Fruit fly (Drosophila melanogaster) whole organism, prepupa: ENCODE results near the gene CG46463.

ENCODE experiments used
- Blimp-1 ChIP-seq: fragments of 200-800 bp; sonication (Bioruptor generic); optimal IDR thresholded peaks from 3 replicates; lab custom pipeline; 2017; ENCODE audit warnings: missing biosample characterization, missing genetic modification characterization, mild to moderate bottlenecking, moderate library complexity, missing genetic modification reagents
- CG10631 ChIP-seq: fragments of 200-800 bp; sonication (Bioruptor generic); optimal IDR thresholded peaks from 2 replicates; lab custom pipeline; 2016; ENCODE audit warnings: missing biosample characterization, missing genetic modification characterization
- CG10669 ChIP-seq: fragments of 200-800 bp; sonication (Bioruptor generic); optimal IDR thresholded peaks from 3 replicates; lab custom pipeline; 2018; ENCODE audit warnings: missing biosample characterization, mild to moderate bottlenecking, missing genetic modification characterization, moderate library complexity
- CG11294 ChIP-seq: fragments of 200-800 bp; sonication (Bioruptor generic); IDR thresholded peaks from 2 replicates; pipeline ENCODE4 v1.3.6; 2022; ENCODE audit warnings: missing biosample characterization, missing genetic modification characterization
- CG11762 ChIP-seq: fragments of 200-800 bp; sonication (Bioruptor generic); optimal IDR thresholded peaks from 3 replicates; lab custom pipeline; 2016; ENCODE audit warnings: missing biosample characterization, missing genetic modification characterization; ENCODE audit not compliant: insufficient read depth
- CG1621 ChIP-seq: fragments of 200-800 bp; sonication (Bioruptor generic); optimal IDR thresholded peaks from 3 replicates; lab custom pipeline; 2018; ENCODE audit warnings: missing biosample characterization, mild to moderate bottlenecking, missing genetic modification characterization
- CG16779 ChIP-seq: fragments of 200-800 bp; sonication (Bioruptor generic); optimal IDR thresholded peaks from 3 replicates; lab custom pipeline; 2017; ENCODE audit warnings: missing biosample characterization, mild to moderate bottlenecking, missing genetic modification characterization
- CG3032 ChIP-seq: fragments of 200-800 bp; optimal IDR thresholded peaks from 2 replicates; lab custom pipeline; 2019; ENCODE audit warnings: missing biosample characterization, mild to moderate bottlenecking, missing genetic modification characterization, moderate library complexity
- CG31627 ChIP-seq: fragments of 200-800 bp; sonication (Bioruptor generic); optimal IDR thresholded peaks from 3 replicates; lab custom pipeline; 2016; ENCODE audit warnings: missing biosample characterization, missing genetic modification characterization
- CG32006 ChIP-seq: fragments of 200-800 bp; sonication (Bioruptor generic); optimal IDR thresholded peaks from 3 replicates; lab custom pipeline; 2017; ENCODE audit warnings: missing biosample characterization, mild to moderate bottlenecking, missing genetic modification characterization
- CG34406 ChIP-seq: fragments of 200-800 bp; sonication (Bioruptor generic); optimal IDR thresholded peaks from 3 replicates; lab custom pipeline; 2016; ENCODE audit warnings: missing biosample characterization, missing genetic modification characterization
- CG4318 ChIP-seq: fragments of 200-800 bp; sonication (Bioruptor generic); optimal IDR thresholded peaks from 3 replicates; lab custom pipeline; 2017; ENCODE audit warnings: missing biosample characterization, mild to moderate bottlenecking, missing genetic modification characterization
- CG6163 ChIP-seq: fragments of 200-800 bp; sonication (Bioruptor generic); IDR thresholded peaks from 3 replicates; pipeline ENCODE4 v1.3.6; 2022; ENCODE audit warnings: missing biosample characterization, missing genetic modification characterization
- CG6276 ChIP-seq: fragments of 200-800 bp; sonication (Bioruptor generic); optimal IDR thresholded peaks from 2 replicates; lab custom pipeline; 2017; ENCODE audit warnings: missing biosample characterization, mild to moderate bottlenecking, missing genetic modification characterization
- CG6792 ChIP-seq: fragments of 200-800 bp; sonication (Bioruptor generic); optimal IDR thresholded peaks from 3 replicates; lab custom pipeline; 2016; ENCODE audit warnings: missing biosample characterization, missing genetic modification characterization
- CG6808 ChIP-seq: fragments of 200-800 bp; sonication (Bioruptor generic); optimal IDR thresholded peaks from 3 replicates; lab custom pipeline; 2017; ENCODE audit warnings: missing biosample characterization, missing genetic modification characterization, mild to moderate bottlenecking, moderate library complexity, missing genetic modification reagents
- CG6854 ChIP-seq: fragments of 200-800 bp; sonication (Bioruptor generic); optimal IDR thresholded peaks from 2 replicates; lab custom pipeline; 2017; ENCODE audit warnings: missing biosample characterization, mild to moderate bottlenecking, missing genetic modification characterization
- CG7368 ChIP-seq: fragments of 200-800 bp; sonication (Bioruptor generic); optimal IDR thresholded peaks from 3 replicates; lab custom pipeline; 2016; ENCODE audit warnings: missing biosample characterization, missing genetic modification characterization
- Eip75B ChIP-seq: fragments of 200-800 bp; sonication (Bioruptor generic); optimal IDR thresholded peaks from 3 replicates; lab custom pipeline; 2016; ENCODE audit warnings: missing biosample characterization, missing genetic modification characterization
- Eip78C ChIP-seq: fragments of 200-800 bp; sonication (Bioruptor generic); peaks from one replicate; lab custom pipeline; 2016; ENCODE audit warnings: missing biosample characterization, missing genetic modification characterization
- Eip93F ChIP-seq: fragments of 200-800 bp; sonication (Bioruptor generic); optimal IDR thresholded peaks from 2 replicates; lab custom pipeline; 2016; ENCODE audit warnings: missing biosample characterization, mild to moderate bottlenecking, missing genetic modification characterization
- Ets96B ChIP-seq: fragments of 200-800 bp; optimal IDR thresholded peaks from 2 replicates; lab custom pipeline; 2019; ENCODE audit warnings: missing biosample characterization, mild to moderate bottlenecking, missing genetic modification characterization, moderate library complexity
- Gug ChIP-seq: fragments of 200-800 bp; sonication (Bioruptor generic); IDR thresholded peaks from 2 replicates; pipeline ENCODE4 v1.3.6; 2022; ENCODE audit warnings: missing biosample characterization, missing genetic modification characterization
- Hr38 ChIP-seq: sonication (Bioruptor generic); optimal IDR thresholded peaks from 2 replicates; lab custom pipeline; 2016; ENCODE audit warnings: missing biosample characterization, missing genetic modification characterization
- Hr4 ChIP-seq: fragments of 200-800 bp; sonication (Bioruptor generic); optimal IDR thresholded peaks from 3 replicates; lab custom pipeline; 2016; ENCODE audit warnings: missing biosample characterization, missing genetic modification characterization
- Lpt ChIP-seq: fragments of 200-800 bp; sonication (Bioruptor generic); optimal IDR thresholded peaks from 3 replicates; lab custom pipeline; 2016; ENCODE audit warnings: missing biosample characterization, missing genetic modification characterization
- Met ChIP-seq: fragments of 200-800 bp; sonication (Bioruptor generic); optimal IDR thresholded peaks from 3 replicates; lab custom pipeline; 2016; ENCODE audit warnings: missing biosample characterization, missing genetic modification characterization
- OdsH ChIP-seq: fragments of 200-800 bp; sonication (Bioruptor generic); optimal IDR thresholded peaks from 3 replicates; lab custom pipeline; 2016; ENCODE audit warnings: missing biosample characterization, missing genetic modification characterization
- Smox ChIP-seq: fragments of 200-800 bp; sonication (Bioruptor generic); optimal IDR thresholded peaks from 3 replicates; lab custom pipeline; 2016; ENCODE audit warnings: missing biosample characterization, missing genetic modification characterization
- Sox102F ChIP-seq: fragments of 200-800 bp; sonication (Bioruptor generic); optimal IDR thresholded peaks from 2 replicates; lab custom pipeline; 2016; ENCODE audit warnings: missing biosample characterization, mild to moderate bottlenecking, missing genetic modification characterization
- Sox14 ChIP-seq: fragments of 200-800 bp; sonication (Bioruptor generic); optimal IDR thresholded peaks from 3 replicates; lab custom pipeline; 2016; ENCODE audit warnings: missing biosample characterization, missing genetic modification characterization
- Sox15 ChIP-seq: fragments of 200-800 bp; sonication (Bioruptor generic); optimal IDR thresholded peaks from 3 replicates; lab custom pipeline; 2016; ENCODE audit warnings: missing biosample characterization, missing genetic modification characterization
- acj6 ChIP-seq: fragments of 200-800 bp; sonication (Bioruptor generic); optimal IDR thresholded peaks from 3 replicates; lab custom pipeline; 2016; ENCODE audit warnings: missing biosample characterization, missing genetic modification characterization
- cyc ChIP-seq: fragments of 200-800 bp; sonication (Bioruptor generic); optimal IDR thresholded peaks from 3 replicates; lab custom pipeline; 2016; ENCODE audit warnings: missing biosample characterization, missing genetic modification characterization
- dac ChIP-seq: fragments of 200-800 bp; sonication (Bioruptor generic); optimal IDR thresholded peaks from 2 replicates; lab custom pipeline; 2017; ENCODE audit warnings: missing biosample characterization, mild to moderate bottlenecking, missing genetic modification characterization
- eg ChIP-seq: fragments of 200-800 bp; sonication (Bioruptor generic); IDR thresholded peaks from 3 replicates; pipeline ENCODE4 v1.3.6; 2022; ENCODE audit warnings: missing biosample characterization, missing genetic modification characterization
- esn ChIP-seq: fragments of 200-800 bp; sonication (Bioruptor generic); optimal IDR thresholded peaks from 2 replicates; lab custom pipeline; 2016; ENCODE audit warnings: missing biosample characterization, mild to moderate bottlenecking, missing genetic modification characterization, moderate library complexity
- fd59A ChIP-seq: fragments of 200-800 bp; sonication (Bioruptor generic); optimal IDR thresholded peaks from 2 replicates; lab custom pipeline; 2017; ENCODE audit warnings: missing biosample characterization, mild to moderate bottlenecking, missing genetic modification characterization, missing genetic modification reagents
- fd85E ChIP-seq: fragments of 200-800 bp; sonication (Bioruptor generic); optimal IDR thresholded peaks from 3 replicates; lab custom pipeline; 2016; ENCODE audit warnings: missing biosample characterization, missing genetic modification characterization
- fkh ChIP-seq: fragments of 200-800 bp; sonication (Bioruptor generic); optimal IDR thresholded peaks from 3 replicates; lab custom pipeline; 2017; ENCODE audit warnings: missing biosample characterization, mild to moderate bottlenecking, missing genetic modification characterization, moderate library complexity
- lz ChIP-seq: fragments of 200-800 bp; sonication (Bioruptor generic); optimal IDR thresholded peaks from 3 replicates; lab custom pipeline; 2016; ENCODE audit warnings: missing biosample characterization, missing genetic modification characterization
- net ChIP-seq: fragments of 200-800 bp; sonication (Bioruptor generic); optimal IDR thresholded peaks from 3 replicates; lab custom pipeline; 2016; ENCODE audit warnings: missing biosample characterization, missing genetic modification characterization
- pdm3 ChIP-seq: fragments of 200-800 bp; sonication (Bioruptor generic); optimal IDR thresholded peaks from 3 replicates; lab custom pipeline; 2016; ENCODE audit warnings: missing biosample characterization, missing genetic modification characterization
- salr ChIP-seq, 2 experiments: fragments of 200-800 bp; sonication (Bioruptor generic); optimal IDR thresholded peaks; 3 replicates each; lab custom pipeline; 2016 to 2018; ENCODE audit warnings: missing biosample characterization in 2 of 2, missing genetic modification characterization in 2 of 2, mild to moderate bottlenecking in 1 of 2
- spab ChIP-seq: fragments of 200-800 bp; sonication (Bioruptor generic); optimal IDR thresholded peaks from 2 replicates; lab custom pipeline; 2017; ENCODE audit warnings: missing biosample characterization, mild to moderate bottlenecking, missing genetic modification characterization, missing genetic modification reagents
- ss ChIP-seq, 2 experiments: fragments of 200-800 bp; sonication (Bioruptor generic); optimal IDR thresholded peaks; 2 replicates in 1 of 2; 3 replicates in 1 of 2; lab custom pipeline; 2017 to 2018; ENCODE audit warnings: mild to moderate bottlenecking in 2 of 2, missing biosample characterization in 2 of 2, missing genetic modification characterization in 2 of 2, moderate library complexity in 1 of 2
- svp ChIP-seq: fragments of 200-800 bp; sonication (Bioruptor generic); peaks from one replicate; lab custom pipeline; 2016; ENCODE audit warnings: missing biosample characterization, missing genetic modification characterization
- topi ChIP-seq: fragments of 200-800 bp; sonication (Bioruptor generic); optimal IDR thresholded peaks from 3 replicates; lab custom pipeline; 2016; ENCODE audit warnings: missing biosample characterization, missing genetic modification characterization

CG46463 gene

DNA sequence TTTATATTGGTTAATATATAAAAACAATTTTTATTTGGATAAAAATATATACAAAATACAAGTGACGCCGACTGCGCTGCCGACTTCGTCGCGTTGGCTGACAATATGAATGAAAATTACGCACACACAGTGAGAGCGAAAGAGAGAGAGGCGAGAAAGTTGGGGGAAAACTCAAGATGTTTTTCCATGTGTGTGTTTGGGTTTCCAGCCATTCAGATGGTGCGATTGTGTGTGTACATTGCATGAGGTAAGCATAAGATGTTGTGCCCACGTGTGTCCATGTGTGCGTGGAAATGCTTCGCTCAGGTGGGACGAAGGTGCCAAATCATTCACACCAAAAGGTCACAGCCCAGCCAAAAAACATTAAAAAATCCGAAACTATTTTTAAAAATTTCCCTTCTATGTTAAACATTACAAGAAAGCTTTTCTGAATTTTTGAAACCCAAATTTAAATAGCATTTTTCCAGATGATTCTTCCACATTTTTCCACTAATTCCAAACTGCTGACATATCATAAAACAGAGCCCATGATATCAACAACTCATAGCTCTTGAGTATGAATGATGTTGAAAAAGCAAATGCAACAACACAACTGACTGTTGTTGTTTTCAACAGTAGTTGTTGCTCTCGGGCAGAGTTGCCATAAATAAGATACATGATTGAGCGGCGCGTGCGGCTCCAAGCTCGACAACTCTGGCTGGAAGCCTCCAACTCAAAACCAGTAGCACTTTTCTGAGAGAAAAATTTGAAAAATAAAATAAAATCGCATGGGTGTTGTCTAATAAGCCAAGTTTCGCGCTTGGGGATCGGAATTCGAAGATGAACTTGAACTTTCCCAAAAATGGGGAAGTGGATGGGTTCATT is 41.5 kb upstream of the CG46463 start (continued):
- TF ChIP-seq eg (GFP tag; lab: Robert Waterston, UW): no peak
- no peak for TF ChIP-seq CG1621 (tag; lab: Kevin White, UChicago)
- TF ChIP-seq lz: peak; percentile 14
- no peak for TF ChIP-seq CG6854 (GFP tag; lab: Kevin White, UChicago)
- no peak for TF ChIP-seq ss (GFP tag; optimal IDR thresholded peaks at IDR 0.05; lab: Kevin White, UChicago)
- TF ChIP-seq CG7368: no peak
- no peak for TF ChIP-seq topi (GFP tag; lab: Kevin White, UChicago)
- TF ChIP-seq net (GFP tag; lab: Kevin White, UChicago): no peak
- TF ChIP-seq Sox102F (GFP tag; lab: Kevin White, UChicago): no peak
- peak; percentile 14 for TF ChIP-seq pdm3 (GFP tag; lab: Kevin White, UChicago)
- TF ChIP-seq OdsH (GFP tag; lab: Kevin White, UChicago): peak; percentile 31
- no peak for TF ChIP-seq Sox15 (GFP tag; lab: Kevin White, UChicago)
- TF ChIP-seq Eip75B: no peak
- no peak for TF ChIP-seq Lpt (GFP tag; lab: Kevin White, UChicago)
- TF ChIP-seq svp (GFP tag; lab: Kevin White, UChicago): no peak
- TF ChIP-seq acj6 (GFP tag; lab: Kevin White, UChicago): no peak
- no peak for TF ChIP-seq cyc
- TF ChIP-seq CG6276: peak; percentile 9

DNA sequence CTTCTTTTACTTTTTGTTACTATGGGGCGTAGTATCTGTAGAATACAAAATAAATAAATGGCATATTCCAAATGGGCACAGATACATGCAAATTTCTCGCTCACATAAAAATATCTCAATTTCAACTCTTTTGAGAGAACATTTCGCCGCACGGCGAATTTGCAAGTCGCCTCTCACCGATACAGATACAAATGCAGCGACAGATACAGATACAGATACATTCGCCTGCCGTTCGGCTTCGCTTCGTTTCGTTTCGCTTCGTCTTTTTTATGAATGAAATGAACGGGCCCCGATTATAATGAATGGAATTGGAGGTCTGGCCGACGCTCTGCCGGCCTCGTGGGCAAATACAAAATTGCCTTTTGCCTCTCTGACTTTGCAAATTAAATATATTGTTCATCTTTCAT is 40.9 kb upstream of the CG46463 start:
- TF ChIP-seq CG34406 (GFP tag; lab: Kevin White, UChicago) (no peak), CG11762 (GFP tag; lab: Kevin White, UChicago) (no peak), fd59A (GFP tag; lab: Kevin White, UChicago) (no peak), Sox15 (GFP tag; lab: Kevin White, UChicago) (no peak), CG6808 (GFP tag; lab: Kevin White, UChicago) (no peak), fkh (GFP tag; lab: Kevin White, UChicago) (no peak), CG6854 (GFP tag; lab: Kevin White, UChicago) (peak; percentile 5), Eip75B (no peak), net (GFP tag; lab: Kevin White, UChicago) (no peak), Smox (GFP tag; lab: Kevin White, UChicago) (no peak), Blimp-1 (GFP tag; lab: Kevin White, UChicago) (no peak), CG10669 (GFP tag; lab: Kevin White, UChicago) (no peak), dac (GFP tag; lab: Kevin White, UChicago) (no peak), CG16779 (tag; lab: Kevin White, UChicago) (peak; percentile 69), svp (GFP tag; lab: Kevin White, UChicago) (peak; percentile 20), pdm3 (GFP tag; lab: Kevin White, UChicago) (no peak), Eip93F (GFP tag; lab: Kevin White, UChicago) (no peak), OdsH (GFP tag; lab: Kevin White, UChicago) (no peak), Gug (GFP tag; lab: Robert Waterston, UW) (no peak), CG11294 (GFP tag; lab: Robert Waterston, UW) (no peak), CG32006 (GFP tag; lab: Kevin White, UChicago) (no peak), Eip78C (GFP tag; lab: Kevin White, UChicago) (peak; percentile 58), Sox14 (GFP tag; lab: Kevin White, UChicago) (no peak), lz (no peak), CG4318 (GFP tag; lab: Kevin White, UChicago) (no peak), Ets96B (tag; lab: Kevin White, UChicago) (no peak), Hr38 (no peak), CG31627 (GFP tag; lab: Kevin White, UChicago) (no peak), salr (GFP tag; optimal IDR thresholded peaks at IDR 0.05; lab: Kevin White, UChicago) (no peak), Met (GFP tag; lab: Kevin White, UChicago) (no peak), CG10631 (GFP tag; lab: Kevin White, UChicago) (no peak), Hr4 (GFP tag; lab: Kevin White, UChicago) (no peak), CG6792 (no peak), spab (GFP tag; lab: Kevin White, UChicago) (no peak), CG6163 (GFP tag; lab: Robert Waterston, UW) (no peak), eg (GFP tag; lab: Robert Waterston, UW) (no peak), CG3032 (tag; lab: Kevin White, UChicago) (no peak), esn (GFP tag; lab: Kevin White, UChicago) (no peak), fd85E (GFP tag; lab: Kevin White, UChicago) (no peak)
